Worm (Caenorhabditis elegans): Measurements from ENCODE around the gene kel-1.
"Not testable (repeated sequence)": the region's sequence is repeated elsewhere in the genome, so short reads cannot be mapped to it uniquely, and the experiment has no call there.

Gene kel-1

DNA sequence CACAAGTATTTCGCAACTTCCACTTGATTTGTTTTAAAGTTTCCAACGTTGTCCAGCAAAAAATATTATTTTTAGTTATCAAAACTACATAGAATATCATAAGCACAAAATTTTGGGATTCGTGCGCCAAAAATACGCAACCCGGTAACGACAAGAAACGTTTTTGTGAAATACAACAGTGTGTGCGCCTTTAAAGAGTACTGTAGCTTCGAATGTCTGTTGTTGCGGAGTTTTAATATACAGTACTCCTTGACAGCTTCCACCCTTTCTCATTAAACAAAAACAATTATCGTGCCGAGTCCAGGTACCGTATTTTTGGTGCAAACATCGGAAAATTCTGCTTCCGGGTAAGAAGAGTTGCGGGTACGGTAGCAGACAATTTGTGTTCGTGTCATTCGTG lies 8.5 kb upstream of the kel-1 start:
- TF ChIP-seq W03F9.2 (tag; optimal IDR thresholded peaks at IDR 0.05) (no peak), dao-5 (tag; optimal IDR thresholded peaks at IDR 0.05) (no peak), him-1 (tag; optimal IDR thresholded peaks at IDR 0.05) (no peak)

DNA sequence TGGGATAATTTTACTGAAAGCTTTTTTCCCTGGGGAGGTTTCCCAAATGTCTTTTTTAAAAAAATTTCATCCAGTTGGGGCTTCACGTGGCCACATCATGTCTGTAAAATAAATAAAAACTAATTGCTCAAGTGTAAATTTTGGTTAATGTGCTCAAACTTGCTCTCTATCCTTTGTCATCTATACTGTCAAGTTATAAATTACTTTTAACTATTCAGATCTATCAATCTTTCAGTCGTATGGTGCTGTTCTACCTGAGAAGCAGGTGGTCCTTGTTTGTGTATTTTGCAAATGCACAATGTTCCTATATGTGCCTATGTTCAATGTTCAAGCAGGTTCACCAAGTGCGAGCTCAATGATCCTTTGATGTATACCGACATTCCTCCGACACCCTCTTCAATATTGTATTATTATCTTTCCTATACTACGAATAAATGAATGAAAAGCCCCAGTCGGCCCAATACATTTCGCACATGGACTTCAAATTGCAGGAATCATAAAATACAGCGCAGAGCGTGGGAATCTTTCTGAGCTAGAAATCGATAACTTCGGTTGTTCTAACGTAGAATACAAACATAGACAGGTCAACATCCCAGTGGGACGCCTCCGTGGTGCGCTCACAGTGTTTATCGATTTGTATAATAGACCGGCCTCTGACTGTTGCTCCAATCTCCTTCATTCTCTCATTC lies 7.5 kb upstream of the kel-1 start, which contains the start of the genes sfxn-1.4 and C47D12.4:
sfxn-1.4 (minus strand) TSS at position 101 of the 689 bp plus-strand sequence.
C47D12.4 (plus strand) TSS at position 639 of the 689 bp plus-strand sequence.
- TF ChIP-seq dao-5 (tag; optimal IDR thresholded peaks at IDR 0.05) (no peak), him-1 (tag; optimal IDR thresholded peaks at IDR 0.05) (no peak), W03F9.2 (tag; optimal IDR thresholded peaks at IDR 0.05) (no peak)

DNA sequence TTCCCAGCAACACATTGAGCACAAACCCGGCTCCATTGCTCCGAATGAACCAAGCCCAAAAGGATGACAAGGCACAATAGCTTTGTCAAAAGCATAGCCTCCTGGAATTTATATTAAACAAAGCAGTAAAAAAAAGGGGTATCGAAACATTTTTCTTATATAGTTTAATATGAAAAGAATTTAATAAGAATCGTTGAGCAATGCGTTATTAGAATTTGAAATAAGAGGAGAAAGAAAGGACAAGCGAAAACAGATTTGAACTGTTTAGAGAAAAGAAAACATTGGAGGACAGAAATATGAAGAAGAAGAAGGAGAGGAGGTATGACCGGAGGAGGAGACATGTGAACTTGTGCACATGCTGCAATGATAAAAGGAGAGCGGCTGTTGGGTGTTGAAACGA lies 3.6 kb upstream of the kel-1 start, which contains the start of gene C47D12.5:
C47D12.5 (minus strand) TSS at position 101 of the 400 bp plus-strand sequence.
- no peak for TF ChIP-seq dao-5 (tag; optimal IDR thresholded peaks at IDR 0.05)
- TF ChIP-seq W03F9.2 (tag; optimal IDR thresholded peaks at IDR 0.05) = no peak
- TF ChIP-seq him-1 (tag; optimal IDR thresholded peaks at IDR 0.05) = no peak

DNA sequence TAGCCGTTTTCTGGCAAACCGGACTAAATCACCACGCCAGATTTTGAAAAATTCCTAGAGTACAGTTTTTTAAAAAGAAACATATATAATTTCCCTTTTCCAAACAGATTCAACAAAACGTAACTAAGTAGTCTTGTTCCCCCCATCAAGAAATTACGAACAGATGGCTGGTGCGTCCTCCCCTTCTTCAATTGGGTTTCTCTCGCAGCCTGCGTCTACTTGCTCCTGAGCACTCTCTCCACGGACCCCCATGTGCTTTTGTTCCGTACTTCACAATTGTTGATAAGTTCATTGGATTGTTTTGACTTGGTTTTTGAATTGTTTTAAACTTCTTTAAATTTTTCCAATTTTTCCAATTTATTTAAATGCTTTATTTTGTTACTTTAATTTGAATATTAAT lies 732 bp upstream of the kel-1 start:
- TF ChIP-seq dao-5 (tag; optimal IDR thresholded peaks at IDR 0.05) (no peak), W03F9.2 (tag; optimal IDR thresholded peaks at IDR 0.05) (no peak), him-1 (tag; optimal IDR thresholded peaks at IDR 0.05) (no peak)

DNA sequence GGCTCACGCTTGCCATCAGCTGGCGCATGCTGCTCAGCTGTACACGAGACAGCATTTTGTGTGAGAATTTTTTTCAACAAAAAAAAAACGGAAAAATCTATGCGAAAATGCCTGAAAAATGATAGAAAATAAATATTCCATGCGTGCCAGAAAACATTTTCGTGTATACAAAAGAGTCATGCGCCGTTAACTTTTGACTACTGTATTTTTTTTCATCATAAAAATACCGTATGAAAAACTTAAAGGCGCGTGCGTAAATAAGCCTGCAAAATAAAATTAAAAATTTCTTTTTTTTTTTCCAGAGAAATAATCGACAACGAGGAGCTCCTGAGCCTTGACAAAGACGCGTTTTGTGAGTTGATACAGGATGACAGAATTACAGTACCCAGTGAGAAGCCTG lies 1.2 kb downstream of the kel-1 start:
- no peak for TF ChIP-seq W03F9.2 (tag; optimal IDR thresholded peaks at IDR 0.05)
- no peak for TF ChIP-seq dao-5 (tag; optimal IDR thresholded peaks at IDR 0.05)
- TF ChIP-seq him-1 (tag; optimal IDR thresholded peaks at IDR 0.05) = no peak

DNA sequence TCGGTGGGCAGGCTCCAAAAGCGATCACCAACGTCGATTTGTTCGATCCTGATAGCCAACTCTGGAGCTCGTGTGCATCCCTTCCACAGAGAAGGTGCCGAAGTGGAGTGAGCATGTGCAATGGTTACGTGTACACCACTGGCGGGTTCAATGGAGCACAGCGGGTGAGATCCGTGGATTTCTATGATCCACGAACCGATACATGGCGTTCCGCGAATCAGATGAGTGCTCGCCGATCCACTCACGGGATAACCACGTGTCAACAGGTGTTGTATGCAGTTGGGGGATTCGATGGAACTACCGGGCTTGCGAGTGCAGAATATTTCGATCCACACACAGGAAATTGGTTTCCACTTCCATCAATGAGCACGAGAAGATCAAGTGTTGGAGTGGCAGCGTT lies 2.1 kb downstream of the kel-1 start:
- TF ChIP-seq dao-5 (tag; optimal IDR thresholded peaks at IDR 0.05) (no peak), W03F9.2 (tag; optimal IDR thresholded peaks at IDR 0.05) (no peak), him-1 (tag; optimal IDR thresholded peaks at IDR 0.05) (no peak)

DNA sequence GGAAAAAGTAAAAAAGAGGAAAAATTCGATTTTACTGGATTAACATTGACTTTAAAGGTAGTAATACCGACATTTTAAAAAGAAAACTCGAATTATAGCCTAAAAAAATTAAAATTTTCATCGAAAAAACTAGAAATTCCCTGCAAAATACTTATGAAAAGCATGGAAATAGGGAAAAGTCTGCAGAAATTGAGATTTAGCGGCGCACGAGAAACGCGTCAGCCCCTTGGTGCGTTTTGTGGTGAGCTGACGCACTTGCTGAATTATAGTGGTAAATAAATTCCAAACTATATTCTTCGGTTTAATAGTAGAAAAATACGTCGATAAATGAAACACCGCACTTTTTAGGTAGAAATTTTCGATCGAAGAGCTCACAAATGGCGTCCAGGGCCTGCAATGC lies 5.7 kb downstream of the kel-1 start:
- no peak for TF ChIP-seq him-1 (tag; optimal IDR thresholded peaks at IDR 0.05)
- TF ChIP-seq dao-5 (tag; optimal IDR thresholded peaks at IDR 0.05) = no peak
- no peak for TF ChIP-seq W03F9.2 (tag; optimal IDR thresholded peaks at IDR 0.05)

DNA sequence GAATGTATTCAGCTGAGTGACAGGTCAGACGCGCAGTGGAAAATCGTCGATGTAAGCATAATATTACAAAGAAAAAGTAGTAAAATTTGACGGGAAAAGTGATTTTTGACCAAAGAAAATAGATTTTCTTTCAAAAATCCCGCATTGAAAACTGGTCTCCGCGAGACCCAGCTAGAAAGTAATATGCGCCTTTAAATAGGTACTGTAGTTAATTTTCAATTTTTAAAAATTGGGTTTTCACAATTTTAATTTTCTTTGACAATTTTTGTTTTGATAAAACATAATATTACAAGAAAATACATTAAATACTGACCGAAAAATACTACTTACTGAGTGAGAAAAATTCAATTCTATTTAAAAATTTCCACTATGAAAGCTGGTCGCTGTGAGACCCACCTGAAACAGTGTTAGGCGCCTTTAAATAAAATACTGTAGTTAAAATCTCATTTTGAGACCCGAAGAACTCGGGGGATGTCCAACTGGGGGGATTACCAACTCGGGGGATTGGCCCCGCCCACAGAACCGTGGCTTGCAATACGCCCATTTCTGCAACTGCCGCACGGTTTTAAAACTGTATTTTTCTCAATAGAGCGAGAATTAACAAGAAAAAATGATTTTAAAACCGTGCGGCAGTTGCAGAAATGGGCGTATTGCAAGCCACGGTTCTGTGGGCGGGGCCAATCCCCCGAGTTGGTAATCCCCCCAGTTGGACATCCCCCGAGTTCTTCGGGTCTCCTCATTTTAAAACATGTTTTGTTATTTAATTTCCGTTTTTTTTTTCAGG lies 6.6 kb downstream of the kel-1 start, which contains the start of gene tars-1:
tars-1 (minus strand) TSS at position 497 of the 784 bp plus-strand sequence.
- TF ChIP-seq dao-5, W03F9.2, him-1 (tag; optimal IDR thresholded peaks at IDR 0.05): not testable (repeated sequence)

DNA sequence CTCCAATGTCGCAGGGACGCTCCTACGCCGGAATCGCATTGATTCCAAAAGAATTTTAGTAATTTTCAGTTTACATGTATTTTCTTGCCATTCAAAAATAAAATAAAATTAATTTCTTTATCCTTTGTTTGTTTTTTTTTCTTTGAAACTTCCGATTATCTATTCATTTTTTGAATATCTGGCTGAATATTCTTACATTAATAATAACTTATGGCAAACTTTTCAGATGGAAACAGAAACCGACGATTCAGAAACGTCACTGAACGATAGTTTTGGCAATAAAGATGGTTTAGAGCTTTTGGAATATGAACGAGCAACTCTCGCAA lies 7.2 kb downstream of the kel-1 start, which contains the start of gene xpf-1:
xpf-1 (plus strand) TSS at position 227 of the 326 bp plus-strand sequence.
- TF ChIP-seq dao-5 (tag; optimal IDR thresholded peaks at IDR 0.05) (no peak), him-1 (tag; optimal IDR thresholded peaks at IDR 0.05) (no peak), W03F9.2 (tag; optimal IDR thresholded peaks at IDR 0.05) (no peak)

DNA sequence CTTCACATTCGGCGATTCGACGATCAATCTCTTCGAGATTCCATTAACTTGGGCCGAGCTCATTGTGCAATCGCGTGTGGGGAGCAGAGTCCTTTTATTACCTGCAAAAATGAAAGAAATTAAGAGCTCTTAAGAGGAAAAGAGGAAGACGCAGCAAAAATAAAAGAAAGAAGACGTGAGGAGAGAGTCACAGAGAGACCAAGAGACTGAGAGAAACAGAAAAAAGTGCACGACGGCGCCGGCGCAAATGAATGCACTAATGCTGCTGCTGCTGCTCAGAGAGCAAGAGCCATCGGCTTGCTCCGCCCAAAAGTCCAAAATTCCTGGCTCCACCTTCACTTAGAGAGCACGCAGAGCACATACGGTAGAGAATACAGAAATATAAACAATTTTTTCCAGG lies 11.5 kb downstream of the kel-1 start, which contains the start of gene inos-1:
inos-1 (minus strand) TSS at position 101 of the 400 bp plus-strand sequence.
- no peak for TF ChIP-seq him-1 (tag; optimal IDR thresholded peaks at IDR 0.05)
- TF ChIP-seq dao-5 (tag; optimal IDR thresholded peaks at IDR 0.05) = no peak
- no peak for TF ChIP-seq W03F9.2 (tag; optimal IDR thresholded peaks at IDR 0.05)

DNA sequence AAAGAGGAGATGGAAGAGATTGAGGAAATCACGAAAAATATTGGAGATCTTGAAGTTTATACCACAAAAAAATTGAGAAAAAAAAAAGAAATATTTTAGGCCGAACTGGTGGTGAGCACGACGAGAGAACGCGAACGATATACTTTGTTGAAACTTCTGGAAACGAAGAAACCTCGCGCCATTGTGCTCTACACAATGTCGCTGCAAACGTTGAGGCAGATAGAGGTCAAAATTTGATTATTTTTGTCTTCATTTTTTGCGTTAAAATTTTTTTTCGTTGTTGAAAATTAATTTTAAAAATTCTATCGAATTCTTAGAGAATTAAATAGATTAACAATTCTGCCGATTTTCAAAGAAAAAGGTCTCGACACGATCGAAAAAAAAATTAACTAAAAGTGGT lies 11.9 kb downstream of the kel-1 start:
- no peak for TF ChIP-seq him-1 (tag; optimal IDR thresholded peaks at IDR 0.05)
- no peak for TF ChIP-seq W03F9.2 (tag; optimal IDR thresholded peaks at IDR 0.05)
- TF ChIP-seq dao-5 (tag; optimal IDR thresholded peaks at IDR 0.05) = no peak

DNA sequence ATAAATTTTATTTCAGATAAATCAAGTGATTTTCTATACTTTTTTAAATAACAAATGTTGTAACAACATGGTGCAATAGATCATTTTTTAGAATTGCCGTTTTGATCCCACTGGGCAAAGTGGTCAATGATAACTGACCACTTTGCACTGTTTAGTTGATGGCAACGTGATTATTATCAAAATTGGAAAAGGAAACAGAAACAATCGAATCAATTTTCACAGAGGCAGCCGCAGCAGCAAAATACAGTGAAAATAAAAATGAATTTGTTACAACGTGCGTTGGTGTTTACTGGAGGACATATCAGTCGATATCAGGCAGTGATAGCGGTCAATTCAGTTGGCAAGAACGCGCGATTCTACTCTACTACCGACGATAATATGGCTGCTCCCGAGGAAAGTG lies 17.0 kb downstream of the kel-1 start, which contains the start of gene VF13D12L.3:
VF13D12L.3 (plus strand) TSS at position 223 of the 400 bp plus-strand sequence.
- TF ChIP-seq W03F9.2 (tag; optimal IDR thresholded peaks at IDR 0.05) (no peak), dao-5 (tag; optimal IDR thresholded peaks at IDR 0.05) (no peak), him-1 (tag; optimal IDR thresholded peaks at IDR 0.05) (no peak)

DNA sequence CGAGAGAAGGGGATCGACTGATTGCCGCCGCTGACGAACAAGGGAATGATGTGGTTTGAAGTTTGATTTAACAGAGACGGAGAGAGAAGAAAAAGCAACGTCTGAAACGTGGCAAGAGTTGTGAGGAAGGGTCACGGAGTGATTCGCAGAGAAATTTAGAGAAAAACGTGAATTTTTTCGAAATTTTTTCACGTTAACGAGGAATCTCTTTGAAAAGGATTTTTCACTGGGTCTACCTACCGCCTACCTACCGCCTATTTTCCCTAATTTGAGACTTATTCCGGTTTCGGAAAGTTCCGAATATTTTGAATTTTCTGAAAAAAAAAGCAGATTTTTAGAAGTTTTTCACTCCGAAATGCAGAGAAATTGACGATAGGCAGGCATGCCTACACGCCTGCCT lies 20.7 kb downstream of the kel-1 start, which contains the start of gene fcmt-1:
fcmt-1 (minus strand) TSS at position 101 of the 400 bp plus-strand sequence.
- TF ChIP-seq W03F9.2 (tag; optimal IDR thresholded peaks at IDR 0.05) (no peak), him-1 (tag; optimal IDR thresholded peaks at IDR 0.05) (no peak), dao-5 (tag; optimal IDR thresholded peaks at IDR 0.05) (no peak)

DNA sequence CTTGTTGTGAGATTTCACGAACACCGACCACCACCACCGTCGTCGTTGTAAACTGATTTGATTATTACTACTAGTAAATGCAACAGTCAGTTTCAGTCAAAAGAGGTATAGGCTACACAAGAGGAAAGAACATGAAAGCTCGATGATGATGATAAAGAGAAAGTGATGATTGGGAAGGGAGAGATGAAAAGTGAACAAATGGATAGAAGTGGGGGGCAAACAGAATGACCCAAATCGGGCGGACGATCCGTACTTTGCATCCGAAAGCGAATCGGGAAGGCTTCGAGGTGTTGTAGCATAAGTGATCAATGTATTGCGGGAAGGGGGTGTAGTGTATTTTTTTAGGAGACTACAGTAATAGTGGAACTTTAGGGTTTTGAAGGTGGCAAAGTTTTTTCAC lies 22.0 kb downstream of the kel-1 start:
- TF ChIP-seq him-1 (tag; optimal IDR thresholded peaks at IDR 0.05) = no peak
